Worm (Caenorhabditis elegans) whole organism, late embryonic: ENCODE measurements around the gene Y49F6B.19.

Experiments
- C08G9.2 ChIP-seq: sonication (generic microtip); optimal IDR thresholded peaks from 2 replicates; lab custom pipeline; 2016; ENCODE audit warnings: mild to moderate bottlenecking, missing genetic modification characterization, moderate library complexity, missing compliant biosample characterization
- C38D4.7 ChIP-seq: fragments of 200-800 bp; sonication (Bioruptor generic); optimal IDR thresholded peaks from 2 replicates; lab custom pipeline; 2018; ENCODE audit warnings: mild to moderate bottlenecking, missing genetic modification characterization, moderate library complexity, missing compliant biosample characterization
- ahr-1 ChIP-seq: sonication (generic microtip); optimal IDR thresholded peaks from 2 replicates; lab custom pipeline; 2016; ENCODE audit warnings: missing genetic modification characterization, missing compliant biosample characterization
- ama-1 ChIP-seq: fragments of 150-350 bp; optimal IDR thresholded peaks from 2 replicates; lab custom pipeline; 2014
- ceh-14 ChIP-seq: sonication (generic microtip); optimal IDR thresholded peaks from 2 replicates; lab custom pipeline; 2016; ENCODE audit warnings: missing genotype, missing genetic modification characterization, missing compliant biosample characterization
- ceh-19 ChIP-seq: fragments of 200-800 bp; sonication (Bioruptor generic); optimal IDR thresholded peaks from 2 replicates; lab custom pipeline; 2018; ENCODE audit warnings: mild to moderate bottlenecking, missing genetic modification characterization, missing compliant biosample characterization
- ceh-2 ChIP-seq: sonication (generic microtip); optimal IDR thresholded peaks from 2 replicates; lab custom pipeline; 2016; ENCODE audit warnings: missing genotype, missing genetic modification characterization, missing compliant biosample characterization
- ceh-22 ChIP-seq: sonication (generic microtip); optimal IDR thresholded peaks from 2 replicates; lab custom pipeline; 2017; ENCODE audit warnings: missing biosample characterization, missing genetic modification characterization
- ceh-30 ChIP-seq: fragments of 150-350 bp; optimal IDR thresholded peaks from 2 replicates; lab custom pipeline; 2014; ENCODE audit warnings: missing biosample characterization, missing genetic modification characterization
- ceh-31 ChIP-seq: sonication (generic microtip); optimal IDR thresholded peaks from 2 replicates; lab custom pipeline; 2016; ENCODE audit warnings: missing genetic modification characterization, missing compliant biosample characterization
- ceh-34 ChIP-seq: sonication (generic microtip); optimal IDR thresholded peaks from 2 replicates; lab custom pipeline; 2016; ENCODE audit warnings: mild to moderate bottlenecking, missing genetic modification characterization, missing compliant biosample characterization
- che-1 ChIP-seq: sonication (generic microtip); optimal IDR thresholded peaks from 2 replicates; lab custom pipeline; 2016; ENCODE audit warnings: mild to moderate bottlenecking, missing genetic modification characterization, missing compliant biosample characterization
- dmd-4 ChIP-seq: sonication (generic microtip); optimal IDR thresholded peaks from 2 replicates; lab custom pipeline; 2016; ENCODE audit warnings: borderline replicate concordance, missing genetic modification characterization, missing compliant biosample characterization
- elt-2 ChIP-seq: sonication (generic microtip); optimal IDR thresholded peaks from 2 replicates; lab custom pipeline; 2016; ENCODE audit warnings: missing genetic modification reagents, missing genetic modification characterization, missing compliant biosample characterization
- elt-4 ChIP-seq: sonication (generic microtip); optimal IDR thresholded peaks from 2 replicates; lab custom pipeline; 2016; ENCODE audit warnings: missing genetic modification characterization, missing compliant biosample characterization
- ets-4 ChIP-seq: sonication (generic microtip); optimal IDR thresholded peaks from 2 replicates; lab custom pipeline; 2016; ENCODE audit warnings: missing genetic modification characterization, missing compliant biosample characterization
- eyg-1 ChIP-seq: sonication (generic microtip); optimal IDR thresholded peaks from 2 replicates; lab custom pipeline; 2016; ENCODE audit warnings: missing genotype, missing genetic modification characterization, missing compliant biosample characterization
- fax-1 ChIP-seq: sonication (generic microtip); optimal IDR thresholded peaks from 2 replicates; lab custom pipeline; 2016; ENCODE audit warnings: missing genotype, missing genetic modification characterization, missing compliant biosample characterization
- fkh-10 ChIP-seq: fragments of 150-350 bp; optimal IDR thresholded peaks from 2 replicates; lab custom pipeline; 2014; ENCODE audit warnings: missing biosample characterization, missing genetic modification reagents, missing genetic modification characterization
- fkh-6 ChIP-seq: sonication (generic microtip); optimal IDR thresholded peaks from 2 replicates; lab custom pipeline; 2016; ENCODE audit warnings: missing genetic modification characterization, missing compliant biosample characterization
- gmeb-2 ChIP-seq: sonication (generic microtip); optimal IDR thresholded peaks from 2 replicates; lab custom pipeline; 2016; ENCODE audit warnings: missing genetic modification characterization, inconsistent platforms, missing compliant biosample characterization
- hlh-30 ChIP-seq: sonication (generic microtip); optimal IDR thresholded peaks from 2 replicates; lab custom pipeline; 2017; ENCODE audit warnings: antibody characterized with exemption, missing genetic modification characterization, missing compliant biosample characterization; ENCODE audit not compliant: insufficient read depth
- hlh-6 ChIP-seq: sonication (generic microtip); optimal IDR thresholded peaks from 2 replicates; lab custom pipeline; 2016; ENCODE audit warnings: missing genotype, missing genetic modification characterization, missing compliant biosample characterization
- nfya-1 ChIP-seq: sonication (generic microtip); optimal IDR thresholded peaks from 2 replicates; lab custom pipeline; 2017; ENCODE audit warnings: missing genetic modification characterization, mild to moderate bottlenecking, missing compliant biosample characterization, antibody characterized with exemption, moderate library complexity
- nhr-11 ChIP-seq: fragments of 150-350 bp; optimal IDR thresholded peaks from 2 replicates; lab custom pipeline; 2014; ENCODE audit warnings: missing biosample characterization, missing genetic modification characterization
- nhr-232 ChIP-seq: sonication (generic microtip); optimal IDR thresholded peaks from 2 replicates; lab custom pipeline; 2016; ENCODE audit warnings: missing genetic modification characterization, missing compliant biosample characterization
- odd-2 ChIP-seq: sonication (generic microtip); optimal IDR thresholded peaks from 2 replicates; lab custom pipeline; 2017; ENCODE audit warnings: antibody characterized with exemption, mild to moderate bottlenecking, missing genetic modification characterization, missing compliant biosample characterization
- pat-9 ChIP-seq: fragments of 200-800 bp; sonication (Bioruptor generic); optimal IDR thresholded peaks from 2 replicates; lab custom pipeline; 2018; ENCODE audit warnings: mild to moderate bottlenecking, missing genetic modification characterization, moderate library complexity, missing compliant biosample characterization
- pax-1 ChIP-seq: fragments of 150-350 bp; optimal IDR thresholded peaks from 2 replicates; lab custom pipeline; 2014; ENCODE audit warnings: missing biosample characterization, missing genetic modification characterization
- pha-2 ChIP-seq: sonication (generic microtip); optimal IDR thresholded peaks from 2 replicates; lab custom pipeline; 2017; ENCODE audit warnings: mild to moderate bottlenecking, missing genetic modification characterization, missing compliant biosample characterization
- pqm-1 ChIP-seq: sonication (generic microtip); optimal IDR thresholded peaks from 2 replicates; lab custom pipeline; 2016; ENCODE audit warnings: missing genetic modification characterization, missing compliant biosample characterization
- rnt-1 ChIP-seq: sonication (generic microtip); optimal IDR thresholded peaks from 2 replicates; lab custom pipeline; 2016; ENCODE audit warnings: missing genetic modification characterization, missing compliant biosample characterization
- sox-4 ChIP-seq: sonication (generic microtip); optimal IDR thresholded peaks from 2 replicates; lab custom pipeline; 2017; ENCODE audit warnings: mild to moderate bottlenecking, missing genetic modification characterization, inconsistent platforms, missing compliant biosample characterization
- tbx-7 ChIP-seq: sonication (generic microtip); optimal IDR thresholded peaks from 2 replicates; lab custom pipeline; 2016; ENCODE audit warnings: missing genotype, missing genetic modification characterization, missing compliant biosample characterization
- ttx-3 ChIP-seq: sonication (generic microtip); optimal IDR thresholded peaks from 2 replicates; lab custom pipeline; 2016; ENCODE audit warnings: missing genetic modification reagents, missing genetic modification characterization, missing compliant biosample characterization
- unc-42 ChIP-seq: sonication (generic microtip); optimal IDR thresholded peaks from 2 replicates; lab custom pipeline; 2016; ENCODE audit warnings: missing genotype, missing genetic modification characterization, missing compliant biosample characterization

The Y49F6B.19 gene

DNA sequence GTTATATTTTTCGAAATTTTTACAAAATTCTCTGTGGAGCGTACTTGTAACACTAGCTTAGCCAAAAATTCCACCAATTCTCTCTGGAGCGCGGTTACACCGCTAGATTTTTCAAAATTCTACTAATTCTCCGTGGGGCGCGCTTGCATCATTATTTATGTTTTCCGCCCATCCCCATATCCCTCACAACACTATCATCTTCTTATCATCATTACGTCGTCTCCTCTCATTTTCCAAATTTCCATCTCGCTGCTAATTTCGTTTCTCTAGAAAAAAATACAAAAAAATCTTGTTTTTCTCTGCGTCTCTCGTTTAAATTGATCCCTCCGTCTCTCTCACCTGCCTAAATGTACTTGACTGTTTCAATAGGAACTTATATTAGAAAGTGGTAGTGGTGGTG is 43.1 kb upstream of the Y49F6B.19 start:
- no peak for TF ChIP-seq pha-2 (tag; lab: Kevin White, UChicago)
- TF ChIP-seq ceh-30 (tag; lab: Kevin White, UChicago) = no peak
- no peak for TF ChIP-seq hlh-30 (tag; lab: Kevin White, UChicago)
- no peak for TF ChIP-seq C08G9.2
- TF ChIP-seq ama-1 (lab: Kevin White, UChicago) = no peak
- no peak for TF ChIP-seq ceh-34 (tag; lab: Kevin White, UChicago)
- no peak for TF ChIP-seq ets-4 (tag; lab: Kevin White, UChicago)
- TF ChIP-seq gmeb-2 (tag; lab: Kevin White, UChicago) = no peak
- TF ChIP-seq elt-2 = no peak
- no peak for TF ChIP-seq fax-1 (tag; lab: Kevin White, UChicago)
- TF ChIP-seq dmd-4 (tag; lab: Kevin White, UChicago) = no peak

DNA sequence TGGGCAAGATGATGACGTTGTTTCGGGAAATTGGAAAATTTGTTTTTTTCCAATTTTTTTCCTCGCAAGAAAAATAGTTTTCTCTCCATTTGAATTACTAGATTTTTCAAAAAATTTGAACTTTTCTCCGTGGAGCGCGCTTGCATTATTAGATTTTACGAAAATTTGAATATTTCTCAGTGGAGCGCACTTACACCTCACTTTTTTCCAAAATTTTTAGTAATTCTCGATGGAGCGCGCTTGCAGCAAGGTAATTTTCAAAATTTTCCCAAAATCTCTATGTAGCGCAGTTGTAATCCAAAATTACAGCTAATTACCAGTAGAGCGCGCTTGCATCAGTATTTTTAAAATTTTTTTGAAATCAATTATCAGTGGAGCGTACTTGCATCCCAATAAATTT is 42.5 kb upstream of the Y49F6B.19 start:
- no peak for TF ChIP-seq nhr-232 (tag; lab: Kevin White, UChicago)
- no peak for TF ChIP-seq nhr-11 (tag; lab: Kevin White, UChicago)
- no peak for TF ChIP-seq odd-2
- no peak for TF ChIP-seq pha-2 (tag; lab: Kevin White, UChicago)
- no peak for TF ChIP-seq pqm-1 (tag; lab: Kevin White, UChicago)
- no peak for TF ChIP-seq rnt-1 (tag; lab: Kevin White, UChicago)
- no peak for TF ChIP-seq ahr-1 (tag; lab: Kevin White, UChicago)
- no peak for TF ChIP-seq ceh-2 (tag; lab: Kevin White, UChicago)
- no peak for TF ChIP-seq tbx-7 (tag; lab: Kevin White, UChicago)
- no peak for TF ChIP-seq fkh-6 (tag; lab: Kevin White, UChicago)
- no peak for TF ChIP-seq elt-2
- TF ChIP-seq fax-1 (tag; lab: Kevin White, UChicago) = no peak
- no peak for TF ChIP-seq dmd-4 (tag; lab: Kevin White, UChicago)

DNA sequence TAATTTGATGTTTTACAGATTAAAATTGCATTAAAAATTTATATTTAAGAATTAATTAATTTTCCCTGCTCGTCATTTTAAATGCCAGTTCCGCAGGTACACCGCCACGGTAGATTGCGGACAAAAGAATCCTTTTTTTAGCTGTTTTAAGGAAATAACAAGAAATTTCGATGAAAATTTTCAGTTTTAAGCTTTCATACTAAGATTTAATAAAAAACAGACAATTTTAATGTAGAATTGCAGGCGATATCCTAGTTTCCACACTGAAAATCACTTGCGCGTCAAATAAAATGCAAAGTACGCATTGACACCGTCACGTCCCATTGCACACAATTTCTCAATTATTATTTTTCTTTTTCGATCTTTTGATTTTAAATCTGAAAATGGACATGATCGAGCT is 41.3 kb upstream of the Y49F6B.19 start, which contains the start of gene dnc-3:
Gene dnc-3, plus strand, starts transcription at position 272 of the 400 bp plus-strand sequence.
- TF ChIP-seq elt-2 (peak; percentile 32), C38D4.7 (GFP tag; lab: Kevin White, UChicago) (no peak), ceh-30 (tag; lab: Kevin White, UChicago) (no peak), ceh-19 (GFP tag; lab: Kevin White, UChicago) (no peak), elt-4 (tag; lab: Kevin White, UChicago) (no peak), unc-42 (tag; lab: Kevin White, UChicago) (peak; percentile 60), hlh-30 (tag; lab: Kevin White, UChicago) (no peak), ttx-3 (peak; percentile 42), eyg-1 (tag; lab: Kevin White, UChicago) (no peak), ceh-2 (tag; lab: Kevin White, UChicago) (peak; percentile 4), sox-4 (tag; lab: Kevin White, UChicago) (no peak), ceh-22 (tag; lab: Kevin White, UChicago) (no peak), hlh-6 (tag; lab: Kevin White, UChicago) (no peak), pax-1 (tag; lab: Kevin White, UChicago) (no peak), pha-2 (tag; lab: Kevin White, UChicago) (no peak), ceh-14 (peak; percentile 61), fkh-10 (GFP tag; lab: Kevin White, UChicago) (no peak), nfya-1 (tag; lab: Kevin White, UChicago) (no peak)

DNA sequence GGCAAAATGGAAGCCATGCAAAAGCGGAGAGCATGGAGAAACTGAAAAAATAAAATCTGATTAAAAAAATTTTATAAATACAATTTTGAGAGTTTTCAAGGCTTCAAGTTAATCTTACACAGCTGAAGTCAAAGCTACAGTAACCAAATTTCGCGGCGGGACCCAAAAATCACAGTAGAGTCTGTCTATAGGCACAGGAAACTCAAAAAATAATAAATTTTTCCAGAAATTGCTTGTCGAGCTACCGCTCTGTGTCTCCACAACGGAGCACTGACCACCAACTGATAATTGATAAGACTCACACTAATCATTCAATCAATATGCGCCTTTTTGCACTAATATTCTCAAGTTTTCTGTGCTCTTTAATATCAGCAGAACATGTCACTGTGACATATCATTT is 38.2 kb upstream of the Y49F6B.19 start, which contains the start of gene W10G11.19:
Gene W10G11.19, plus strand, starts transcription at position 301 of the 400 bp plus-strand sequence.
- TF ChIP-seq ceh-31 (tag; lab: Kevin White, UChicago) (no peak), nfya-1 (tag; lab: Kevin White, UChicago) (no peak), che-1 (tag; lab: Kevin White, UChicago) (no peak), dmd-4 (tag; lab: Kevin White, UChicago) (no peak), ceh-22 (tag; lab: Kevin White, UChicago) (no peak), pat-9 (tag; lab: Kevin White, UChicago) (no peak), eyg-1 (tag; lab: Kevin White, UChicago) (no peak)
